Worm (Caenorhabditis elegans) whole organism, L1 larva: Measurements from ENCODE around the gene D2024.5.

Source experiments
- lin-15B ChIP-seq: fragments of 150-350 bp; sonication (generic microtip); optimal IDR thresholded peaks from 3 replicates; lab custom pipeline; 2014; ENCODE audit warnings: missing biosample characterization, missing genetic modification characterization
- nhr-11 ChIP-seq: fragments of 150-350 bp; optimal IDR thresholded peaks from 2 replicates; lab custom pipeline; 2014; ENCODE audit warnings: missing biosample characterization, missing genetic modification characterization
- nhr-90 ChIP-seq: sonication (generic microtip); optimal IDR thresholded peaks from 2 replicates; lab custom pipeline; 2016; ENCODE audit warnings: mild to moderate bottlenecking, missing genetic modification characterization, missing compliant biosample characterization; ENCODE audit not compliant: poor library complexity
- pag-3 ChIP-seq: sonication (generic microtip); optimal IDR thresholded peaks from 2 replicates; lab custom pipeline; 2017; ENCODE audit warnings: missing genetic modification characterization, mild to moderate bottlenecking, missing compliant biosample characterization, antibody characterized with exemption, borderline replicate concordance; ENCODE audit not compliant: insufficient read depth
- pax-3 ChIP-seq: fragments of 200-800 bp; sonication (Bioruptor generic); optimal IDR thresholded peaks from 2 replicates; lab custom pipeline; 2018; ENCODE audit warnings: mild to moderate bottlenecking, missing genetic modification characterization, moderate library complexity, missing compliant biosample characterization
- skn-1 ChIP-seq: fragments of 150-350 bp; optimal IDR thresholded peaks from 2 replicates; lab custom pipeline; 2014; ENCODE audit warnings: missing biosample characterization, missing genetic modification characterization
- sptf-1 ChIP-seq: fragments of 150-350 bp; optimal IDR thresholded peaks from 2 replicates; lab custom pipeline; 2014; ENCODE audit warnings: missing biosample characterization, missing genetic modification characterization
- unc-62 ChIP-seq: fragments of 150-350 bp; optimal IDR thresholded peaks from 2 replicates; lab custom pipeline; 2014; ENCODE audit warnings: missing biosample characterization, missing genetic modification reagents, missing genetic modification characterization
- ztf-11 ChIP-seq, 2 experiments: sonication (generic microtip); optimal IDR thresholded peaks; 2 replicates each; lab custom pipeline; 2016 to 2017; ENCODE audit warnings: missing genetic modification characterization in 2 of 2, missing biosample characterization in 1 of 2, missing compliant biosample characterization in 1 of 2

- TF ChIP-seq ztf-11 (tag; optimal IDR thresholded peaks at IDR 0.05; lab: Kevin White, UChicago) (no peak), nhr-11 (tag; lab: Kevin White, UChicago) (no peak), unc-62 (no peak), nhr-90 (tag; lab: Kevin White, UChicago) (no peak), lin-15B (tag; lab: Kevin White, UChicago) (no peak), pag-3 (tag; lab: Kevin White, UChicago) (peak; percentile 57), pax-3 (no peak), skn-1 (tag; lab: Kevin White, UChicago) (no peak), sptf-1 (tag; lab: Kevin White, UChicago) (no peak)
Measured at ce11 chrIV:7233566-7234014, 5.5 kb upstream of the D2024.5 start.
